Worm (Caenorhabditis elegans): ENCODE data around the gene ccdc-149.

The ccdc-149 gene

DNA sequence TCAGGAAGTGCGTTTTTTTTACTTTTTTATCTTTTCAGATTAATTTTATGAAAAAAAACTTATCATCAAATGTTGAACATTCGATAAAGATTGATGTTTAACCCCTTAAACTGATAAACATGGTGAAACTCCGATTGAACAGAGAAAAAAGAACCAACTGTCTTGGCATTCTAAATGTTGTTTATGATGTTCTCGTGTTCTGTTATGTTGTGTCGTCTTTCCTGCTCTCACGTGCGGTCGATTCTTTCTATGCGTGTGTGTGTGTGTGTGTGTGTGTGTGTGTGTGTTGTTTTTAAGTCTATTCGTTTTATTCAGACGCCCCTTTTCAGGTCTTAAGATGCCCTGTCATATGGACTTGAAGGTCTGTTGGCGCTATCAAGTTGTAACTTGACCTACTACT is 41.7 kb downstream of the ccdc-149 start (continued):
- TF ChIP-seq ceh-32 (tag; optimal IDR thresholded peaks at IDR 0.05; ENCODE audit: poor library complexity) (no peak), aly-2 (tag; optimal IDR thresholded peaks at IDR 0.05) (no peak), php-3 (GFP tag; IDR thresholded peaks at IDR 0.05) (0 out of 2 replicates have a peak, but pooled peaks have one; percentile 23), madf-9 (GFP tag; conservative IDR thresholded peaks at IDR 0.05) (no peak), mep-1 (tag; optimal IDR thresholded peaks at IDR 0.05) (peak; percentile 56), zag-1 (tag; optimal IDR thresholded peaks at IDR 0.05) (no peak), unc-39 (tag; optimal IDR thresholded peaks at IDR 0.05) (no peak), pqm-1 (tag; optimal IDR thresholded peaks at IDR 0.05) (peak; percentile 28), fkh-10 (GFP tag; optimal IDR thresholded peaks at IDR 0.05) (no peak), hlh-30 (tag; optimal IDR thresholded peaks at IDR 0.05; ENCODE audit: insufficient read depth) (peak; percentile 97), arid-1 (GFP tag; conservative IDR thresholded peaks at IDR 0.05) (no peak), Y48G9A.11 (GFP tag; IDR thresholded peaks at IDR 0.05) (no peak), lin-1 (GFP tag; IDR thresholded peaks at IDR 0.05) (no peak), egl-27 (tag; optimal IDR thresholded peaks at IDR 0.05) (no peak), mxl-3 (GFP tag; optimal IDR thresholded peaks at IDR 0.05) (no peak), set-16 (GFP tag; IDR thresholded peaks at IDR 0.05) (no peak), F26F4.8 (GFP tag; conservative IDR thresholded peaks at IDR 0.05) (no peak), ceh-20 (GFP tag; IDR thresholded peaks at IDR 0.05) (no peak), ZK546.5 (tag; optimal IDR thresholded peaks at IDR 0.05) (no peak), cey-2 (tag; optimal IDR thresholded peaks at IDR 0.05; ENCODE audit: borderline replicate concordance, insufficient read depth) (no peak), gei-8 (GFP tag; optimal IDR thresholded peaks at IDR 0.05) (no peak), zfp-2 (tag; optimal IDR thresholded peaks at IDR 0.05) (no peak), dmd-8 (GFP tag; IDR thresholded peaks at IDR 0.05) (no peak), ZK337.2 (GFP tag; IDR thresholded peaks at IDR 0.05) (no peak), zfp-3 (GFP tag; conservative IDR thresholded peaks at IDR 0.05) (no peak), hmg-1.1 (GFP tag; IDR thresholded peaks at IDR 0.05) (0 out of 2 replicates have a peak, but pooled peaks have one; percentile 18), skn-1 (tag; optimal IDR thresholded peaks at IDR 0.05) (no peak), saeg-2 (GFP tag; IDR thresholded peaks at IDR 0.05) (no peak), spr-3 (GFP tag; optimal IDR thresholded peaks at IDR 0.05) (no peak), nhr-42 (GFP tag; IDR thresholded peaks at IDR 0.05) (no peak), lin-15B (tag; optimal IDR thresholded peaks at IDR 0.05) (no peak), ceh-44 (GFP tag; IDR thresholded peaks at IDR 0.05) (no peak), tra-1 (GFP tag; IDR thresholded peaks at IDR 0.05) (no peak), Y75B8A.6 (GFP tag; IDR thresholded peaks at IDR 0.05) (no peak), F49E8.2 (tag; optimal IDR thresholded peaks at IDR 0.05; ENCODE audit: borderline replicate concordance) (no peak), sdz-12 (GFP tag; optimal IDR thresholded peaks at IDR 0.05) (no peak), T20F7.1 (GFP tag; optimal IDR thresholded peaks at IDR 0.05) (no peak), vab-7 (GFP tag; IDR thresholded peaks at IDR 0.05) (no peak), tag-97 (GFP tag; IDR thresholded peaks at IDR 0.05) (no peak), ctbp-1 (GFP tag; IDR thresholded peaks at IDR 0.05) (0 out of 2 replicates have a peak, but pooled peaks have one; percentile 16), ces-1 (GFP tag; optimal IDR thresholded peaks at IDR 0.05) (no peak), snpc-4 (tag; optimal IDR thresholded peaks at IDR 0.05) (no peak), ztf-7 (tag; optimal IDR thresholded peaks at IDR 0.05) (no peak), F37D6.2 (tag; optimal IDR thresholded peaks at IDR 0.05) (no peak), duxl-1 (tag; optimal IDR thresholded peaks at IDR 0.05; ENCODE audit: poor library complexity) (no peak), lim-7 (GFP tag; IDR thresholded peaks at IDR 0.05) (no peak), nhr-76 (tag; optimal IDR thresholded peaks at IDR 0.05) (no peak), hlh-11 (tag; optimal IDR thresholded peaks at IDR 0.05) (peak; percentile 77), dve-1 (tag; optimal IDR thresholded peaks at IDR 0.05; ENCODE audit: insufficient read depth) (peak; percentile 82), madf-5 (GFP tag; IDR thresholded peaks at IDR 0.05) (no peak), daf-12 (tag; optimal IDR thresholded peaks at IDR 0.05) (no peak)

Measured in whole organism, L4 larva.